Worm (Caenorhabditis elegans) whole organism, young adult: Measurements from ENCODE around the gene str-102.
"Not testable (repeated sequence)": the region's sequence is repeated elsewhere in the genome, so short reads cannot be mapped to it uniquely, and the experiment has no call there.

Source experiments
- F49E8.2 ChIP-seq: sonication (generic microtip); optimal IDR thresholded peaks from 3 replicates; lab custom pipeline; 2017; ENCODE audit warnings: missing genetic modification characterization, mild to moderate bottlenecking, missing compliant biosample characterization, antibody characterized with exemption, moderate library complexity; ENCODE audit not compliant: insufficient read depth
- F57C9.4 ChIP-seq: sonication (generic microtip); optimal IDR thresholded peaks from 2 replicates; lab custom pipeline; 2017; ENCODE audit warnings: mild to moderate bottlenecking, missing genetic modification characterization, missing compliant biosample characterization
- T26A5.8 ChIP-seq: sonication (generic microtip); optimal IDR thresholded peaks from 2 replicates; lab custom pipeline; 2016; ENCODE audit warnings: missing genetic modification characterization, missing compliant biosample characterization
- akir-1 ChIP-seq: fragments of 200-800 bp; sonication (Bioruptor generic); optimal IDR thresholded peaks from 2 replicates; lab custom pipeline; 2018; ENCODE audit warnings: mild to moderate bottlenecking, missing genetic modification characterization, moderate library complexity, missing compliant biosample characterization
- aptf-2 ChIP-seq: fragments of 200-800 bp; sonication (Bioruptor generic); conservative IDR thresholded peaks from 2 replicates; pipeline ENCODE4 v1.3.6; 2022; ENCODE audit warnings: missing genetic modification reagents, missing genetic modification characterization, missing compliant biosample characterization
- him-1 ChIP-seq: sonication (generic microtip); optimal IDR thresholded peaks from 2 replicates; lab custom pipeline; 2016; ENCODE audit warnings: missing genotype, missing genetic modification reagents, missing genetic modification characterization, missing compliant biosample characterization
- hsf-1 ChIP-seq: fragments of 200-800 bp; sonication (Bioruptor generic); IDR thresholded peaks from 2 replicates; pipeline ENCODE4 v1.3.6; 2022; ENCODE audit warnings: missing genetic modification reagents, missing genetic modification characterization, missing compliant biosample characterization

ce11 chrV:15390599-15390998, 5.8 kb downstream of the str-102 start:
- not testable (repeated sequence) for TF ChIP-seq him-1 (tag; lab: Kevin White, UChicago); hsf-1; F49E8.2 (tag; lab: Kevin White, UChicago); F57C9.4 (tag; lab: Kevin White, UChicago); T26A5.8 (tag; lab: Kevin White, UChicago); aptf-2 (GFP tag; lab: Robert Waterston, UW); akir-1 (GFP tag; lab: Kevin White, UChicago)
